ENCODE assay signal across 1 fruit fly cellular context in the genomic region with DNA sequence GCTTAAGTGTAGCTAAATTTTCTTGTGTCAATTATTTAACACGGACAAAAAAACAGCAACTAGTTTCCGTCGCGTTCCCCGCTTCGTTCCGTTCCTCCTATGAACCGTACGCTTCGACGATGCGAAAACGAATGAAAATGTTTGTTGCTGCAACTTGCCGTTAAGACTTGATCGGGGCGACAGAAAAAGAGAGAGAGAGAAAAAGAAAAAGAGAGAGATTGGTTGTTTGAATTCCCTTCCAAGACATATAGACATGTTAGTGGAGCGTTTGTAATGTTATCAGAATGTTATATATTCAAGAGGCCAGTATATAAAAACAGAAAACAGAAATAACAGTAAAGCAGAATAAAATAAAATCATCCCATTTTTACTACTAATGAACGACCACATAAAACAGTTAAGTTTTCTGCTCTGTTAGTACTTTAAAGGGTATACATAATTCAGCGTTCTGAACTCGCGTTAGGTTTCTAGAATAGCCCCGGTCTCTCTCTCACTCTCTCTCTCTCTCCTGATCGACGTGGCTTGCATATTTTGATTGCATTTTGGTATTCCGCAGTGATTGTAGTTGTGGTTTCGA.
TF ChIP-seq lines count a peak whose summit lies in the region.

A gene (minus strand): TSS at position 137 of the 577 bp plus-strand sequence.

TF ChIP-seq in whole organism, embryonic, 481 proteins besides CTCF, POLR2A, EP300 and RAD21 (continued from another document):
- TF ChIP-seq CG9609 (GFP tag; optimal IDR thresholded peaks at IDR 0.05; lab: Kevin White, UChicago) (peak; percentile 90), crp (GFP tag; optimal IDR thresholded peaks at IDR 0.05; lab: Kevin White, UChicago) (peak in 1 of 2 experiments; percentile 45), HLH54F (GFP tag; optimal IDR thresholded peaks at IDR 0.05; lab: Kevin White, UChicago) (peak; percentile 85), Mrtf (GFP tag; IDR thresholded peaks at IDR 0.05; lab: Robert Waterston, UW) (peak; percentile 84; the same call in 2 of the 3 replicates), CG12942 (GFP tag; optimal IDR thresholded peaks at IDR 0.05; lab: Kevin White, UChicago) (peak; percentile 86), CG15073 (GFP tag; optimal IDR thresholded peaks at IDR 0.05; lab: Kevin White, UChicago) (peak; percentile 53), grn (GFP tag; optimal IDR thresholded peaks at IDR 0.05; lab: Kevin White, UChicago) (peak; percentile 66), bigmax (GFP tag; optimal IDR thresholded peaks at IDR 0.05; lab: Kevin White, UChicago) (no peak), B-H2 (GFP tag; optimal IDR thresholded peaks at IDR 0.05; lab: Kevin White, UChicago) (peak; percentile 81), gsb (GFP tag; IDR thresholded peaks at IDR 0.05; lab: Robert Waterston, UW) (peak; percentile 80), gt (GFP tag; IDR thresholded peaks at IDR 0.05; lab: Robert Waterston, UW) (no peak), wdn (GFP tag; IDR thresholded peaks at IDR 0.05; lab: Robert Waterston, UW) (peak; percentile 85), esg (GFP tag; conservative IDR thresholded peaks at IDR 0.05; lab: Robert Waterston, UW) (peak; percentile 89), HLH3B (GFP tag; IDR thresholded peaks at IDR 0.05; lab: Robert Waterston, UW) (peak; percentile 88), nerfin-1 (tag; optimal IDR thresholded peaks at IDR 0.05; lab: Kevin White, UChicago) (peak; percentile 89), Jarid2 (GFP tag; optimal IDR thresholded peaks at IDR 0.05; lab: Kevin White, UChicago) (peak; percentile 97), otp (GFP tag; IDR thresholded peaks at IDR 0.05; lab: Robert Waterston, UW) (peak; percentile 77), NC2β (GFP tag; optimal IDR thresholded peaks at IDR 0.05; lab: Kevin White, UChicago) (peak; percentile 90), al (GFP tag; IDR thresholded peaks at IDR 0.05; lab: Robert Waterston, UW) (peak; percentile 90), CG11696 (GFP tag; IDR thresholded peaks at IDR 0.05; lab: Robert Waterston, UW) (peak; percentile 78), h (optimal IDR thresholded peaks at IDR 0.05; lab: Kevin White, UChicago) (no peak), sens-2 (GFP tag; IDR thresholded peaks at IDR 0.05; lab: Robert Waterston, UW) (peak; percentile 61; the same call in 1 of the 2 replicates), TFAM (GFP tag; optimal IDR thresholded peaks at IDR 0.05; lab: Kevin White, UChicago) (peak; percentile 59), Hsf (GFP tag; optimal IDR thresholded peaks at IDR 0.05; lab: Kevin White, UChicago) (peak; percentile 93)
